Worm (Caenorhabditis elegans): ENCODE measurements around the gene ZK930.4.

Gene ZK930.4

ce11 chrII:11936393-11936792 is 30.1 kb downstream of the ZK930.4 start:
- no peak for TF ChIP-seq syd-9 (tag; optimal IDR thresholded peaks at IDR 0.05)
- no peak for TF ChIP-seq sox-4 (tag; optimal IDR thresholded peaks at IDR 0.05)
- TF ChIP-seq ttx-3 (tag; optimal IDR thresholded peaks at IDR 0.05) = no peak
- no peak for TF ChIP-seq elt-4 (tag; optimal IDR thresholded peaks at IDR 0.05)
- TF ChIP-seq ceh-48 (tag; optimal IDR thresholded peaks at IDR 0.05) = no peak
- TF ChIP-seq pros-1 (tag; optimal IDR thresholded peaks at IDR 0.05) = no peak
- no peak for TF ChIP-seq zip-5 (tag; optimal IDR thresholded peaks at IDR 0.05)
- no peak for TF ChIP-seq nfya-1 (tag; optimal IDR thresholded peaks at IDR 0.05)
- TF ChIP-seq ceh-9 (tag; optimal IDR thresholded peaks at IDR 0.05) = no peak
- no peak for TF ChIP-seq ahr-1 (tag; optimal IDR thresholded peaks at IDR 0.05)
- no peak for TF ChIP-seq ceh-19 (GFP tag; optimal IDR thresholded peaks at IDR 0.05)
- no peak for TF ChIP-seq nhr-11 (tag; optimal IDR thresholded peaks at IDR 0.05)

ce11 chrII:11948459-11948858 is 42.1 kb downstream of the ZK930.4 start, which contains the start of gene W03C9.8:
Gene W03C9.8 (plus strand): TSS chrII:11948759.
- no peak for TF ChIP-seq che-1 (tag; optimal IDR thresholded peaks at IDR 0.05)
- TF ChIP-seq lim-6 (tag; optimal IDR thresholded peaks at IDR 0.05) = no peak
- TF ChIP-seq nhr-11 (tag; optimal IDR thresholded peaks at IDR 0.05) = no peak
- no peak for TF ChIP-seq C08G9.2 (tag; optimal IDR thresholded peaks at IDR 0.05)
- TF ChIP-seq hlh-6 (tag; optimal IDR thresholded peaks at IDR 0.05) = no peak
- TF ChIP-seq ceh-9 (tag; optimal IDR thresholded peaks at IDR 0.05) = no peak
- no peak for TF ChIP-seq hlh-30 (tag; optimal IDR thresholded peaks at IDR 0.05; ENCODE audit: insufficient read depth)
- no peak for TF ChIP-seq pax-1 (tag; optimal IDR thresholded peaks at IDR 0.05)
- no peak for TF ChIP-seq npax-4 (tag; optimal IDR thresholded peaks at IDR 0.05)

ce11 chrII:11952963-11953362 is 46.6 kb downstream of the ZK930.4 start:
- TF ChIP-seq unc-42 (tag; optimal IDR thresholded peaks at IDR 0.05) (no peak), gmeb-2 (tag; optimal IDR thresholded peaks at IDR 0.05) (no peak), sox-2 (GFP tag; IDR thresholded peaks at IDR 0.05) (no peak), hlh-6 (tag; optimal IDR thresholded peaks at IDR 0.05) (no peak), F13H6.1 (tag; optimal IDR thresholded peaks at IDR 0.05) (no peak), tbx-2 (tag; optimal IDR thresholded peaks at IDR 0.05) (no peak), hlh-13 (GFP tag; optimal IDR thresholded peaks at IDR 0.05) (no peak), ref-2 (tag; optimal IDR thresholded peaks at IDR 0.05) (no peak)

DNA sequence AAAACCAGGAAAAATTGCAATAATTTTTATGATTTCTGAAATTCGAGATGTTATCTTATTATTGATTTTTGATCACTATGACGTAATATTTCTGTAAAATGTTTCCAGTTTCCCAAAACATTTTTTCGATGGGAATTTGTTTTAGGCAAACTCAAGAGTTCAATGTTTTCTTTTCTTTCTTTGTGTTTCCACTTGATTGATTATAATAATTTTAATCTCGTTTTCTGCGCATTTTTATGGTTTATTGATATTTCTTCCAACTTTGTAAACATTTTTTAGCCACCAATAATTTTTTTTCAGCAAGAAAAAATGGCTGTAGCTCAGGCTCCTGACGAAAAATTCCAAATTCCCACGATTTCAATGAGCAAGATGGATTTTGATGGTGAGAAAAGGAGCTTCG is 47.9 kb downstream of the ZK930.4 start, which contains the start of gene W03C9.6:
TSS of gene W03C9.6 (plus strand) at position 301 of the 400 bp plus-strand sequence.
- TF ChIP-seq ref-2 (tag; optimal IDR thresholded peaks at IDR 0.05) (no peak), C38D4.7 (GFP tag; optimal IDR thresholded peaks at IDR 0.05) (no peak), T23F11.4 (GFP tag; optimal IDR thresholded peaks at IDR 0.05) (no peak), pros-1 (tag; optimal IDR thresholded peaks at IDR 0.05) (no peak), syd-9 (tag; optimal IDR thresholded peaks at IDR 0.05) (no peak), ets-4 (tag; optimal IDR thresholded peaks at IDR 0.05) (no peak), hlh-15 (tag; optimal IDR thresholded peaks at IDR 0.05) (no peak), dve-1 (tag; optimal IDR thresholded peaks at IDR 0.05) (no peak), pqm-1 (tag; optimal IDR thresholded peaks at IDR 0.05) (no peak), gmeb-2 (tag; optimal IDR thresholded peaks at IDR 0.05) (no peak), sox-2 (GFP tag; IDR thresholded peaks at IDR 0.05) (no peak), nhr-11 (tag; optimal IDR thresholded peaks at IDR 0.05) (no peak), ceh-6 (GFP tag; optimal IDR thresholded peaks at IDR 0.05) (no peak)

DNA sequence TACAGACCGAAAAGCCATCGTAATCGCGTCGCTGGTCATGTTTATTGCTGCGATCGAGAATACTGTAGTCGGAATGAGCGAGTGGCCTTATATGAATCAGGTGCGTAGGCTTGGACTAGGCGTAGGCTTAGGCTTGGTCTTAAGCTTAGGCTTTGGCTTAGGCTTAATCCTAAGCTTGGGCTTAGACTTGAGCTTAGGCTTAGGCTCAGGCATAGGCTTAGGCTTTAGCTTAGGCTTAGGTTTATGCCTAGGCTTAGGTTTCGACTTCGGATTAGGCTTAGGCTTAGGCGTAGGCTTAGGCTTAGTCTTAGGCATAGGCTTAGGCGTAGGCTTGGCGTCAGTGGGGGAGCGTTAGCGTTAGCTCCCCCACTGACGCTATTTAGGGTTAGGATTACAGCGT is 48.5 kb downstream of the ZK930.4 start:
- no peak for TF ChIP-seq odd-2 (tag; optimal IDR thresholded peaks at IDR 0.05)
- no peak for TF ChIP-seq ref-2 (tag; optimal IDR thresholded peaks at IDR 0.05)
- TF ChIP-seq dve-1 (tag; optimal IDR thresholded peaks at IDR 0.05) = peak; percentile 82

All from whole organism, late embryonic.